Fruit fly (Drosophila melanogaster): ENCODE measurements around the gene CG5386.
A peak's percentile ranks its signal among the peaks of the same experiment; 100 is the strongest.

DNA sequence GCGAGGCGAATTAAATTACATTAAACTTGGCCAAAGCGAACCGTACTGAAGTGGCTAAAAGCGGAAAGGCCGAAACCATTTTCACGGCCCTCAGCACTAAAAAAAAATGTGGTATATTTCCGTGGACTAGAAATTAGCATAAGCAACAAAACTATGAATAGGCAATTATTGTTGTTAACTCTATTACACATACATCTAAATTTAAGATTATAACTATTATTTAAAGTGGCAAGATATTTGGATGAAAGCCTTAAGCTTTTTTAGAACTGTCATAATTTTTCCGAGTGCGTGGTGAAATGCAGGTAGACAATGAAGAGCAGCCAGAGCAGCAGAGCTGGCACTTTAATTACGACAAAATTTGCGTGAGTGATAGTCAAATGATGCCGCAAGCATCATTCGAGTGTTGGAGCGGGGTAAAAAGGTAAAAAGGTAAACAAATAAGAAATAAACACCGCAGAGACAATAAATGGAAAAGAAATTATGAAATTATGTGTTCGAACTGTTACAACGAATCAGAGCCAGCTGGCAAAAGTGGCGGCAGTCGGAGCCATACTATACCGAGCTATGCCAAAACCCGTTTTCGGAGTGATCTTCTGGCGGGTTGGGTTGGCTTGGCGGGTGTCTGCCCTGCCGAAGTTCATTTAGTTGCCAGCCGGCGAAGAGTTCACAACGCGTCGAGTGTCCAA is 13.2 kb downstream of the CG5386 start, which contains the start of gene CG7080:
- TF ChIP-seq Vsx2 (GFP tag; optimal IDR thresholded peaks at IDR 0.05; ENCODE audit: partially characterized antibody) (no peak), OdsH (GFP tag; optimal IDR thresholded peaks at IDR 0.05) (no peak), lola (GFP tag; optimal IDR thresholded peaks at IDR 0.05) (no peak), h (GFP tag; optimal IDR thresholded peaks at IDR 0.05) (peak; percentile 1), Abd-B (GFP tag; optimal IDR thresholded peaks at IDR 0.05) (no peak), dmrt93B (GFP tag; optimal IDR thresholded peaks at IDR 0.05) (no peak), dsf (GFP tag; optimal IDR thresholded peaks at IDR 0.05; ENCODE audit: borderline replicate concordance) (no peak), Hr78 (GFP tag; optimal IDR thresholded peaks at IDR 0.05) (no peak), psq (GFP tag; optimal IDR thresholded peaks at IDR 0.05) (no peak), tai (GFP tag; optimal IDR thresholded peaks at IDR 0.05) (no peak), woc (GFP tag; optimal IDR thresholded peaks at IDR 0.05) (no peak), usp (GFP tag; optimal IDR thresholded peaks at IDR 0.05) (no peak), Dif (GFP tag; optimal IDR thresholded peaks at IDR 0.05; ENCODE audit: partially characterized antibody) (no peak)
